Worm (Caenorhabditis elegans) whole organism, L4 larva: ENCODE results near the gene pbs-1.

Experiments used
- T26A8.4 ChIP-seq: fragments of 200-800 bp; sonication (Bioruptor generic); IDR thresholded peaks from 2 replicates; pipeline ENCODE4 v1.3.6; 2022; ENCODE audit warnings: missing genetic modification characterization, missing compliant biosample characterization
- aha-1 ChIP-seq: fragments of 150-350 bp; peaks from one replicate; lab custom pipeline; 2014; ENCODE audit warnings: missing biosample characterization, missing genetic modification characterization
- daf-12 ChIP-seq: fragments of 150-350 bp; optimal IDR thresholded peaks from 2 replicates; lab custom pipeline; 2014; ENCODE audit warnings: missing biosample characterization, missing genetic modification reagents, missing genetic modification characterization
- dpl-1 ChIP-seq: fragments of 150-350 bp; optimal IDR thresholded peaks from 2 replicates; lab custom pipeline; 2014; ENCODE audit warnings: missing biosample characterization, missing genetic modification reagents, missing genetic modification characterization
- fkh-10 ChIP-seq: fragments of 150-350 bp; optimal IDR thresholded peaks from 2 replicates; lab custom pipeline; 2014; ENCODE audit warnings: missing biosample characterization, missing genetic modification reagents, missing genetic modification characterization
- jun-1 ChIP-seq: fragments of 150-350 bp; optimal IDR thresholded peaks from 2 replicates; lab custom pipeline; 2014; ENCODE audit warnings: missing biosample characterization, missing genetic modification reagents, missing genetic modification characterization
- lin-13 ChIP-seq: fragments of 150-350 bp; optimal IDR thresholded peaks from 2 replicates; lab custom pipeline; 2014; ENCODE audit warnings: missing biosample characterization, missing genetic modification reagents, missing genetic modification characterization
- lin-29 ChIP-seq: fragments of 200-800 bp; sonication (Bioruptor generic); IDR thresholded peaks from 2 replicates; pipeline ENCODE4 v1.3.6; 2022; ENCODE audit warnings: missing genetic modification reagents, missing genetic modification characterization, missing compliant biosample characterization
- nhr-237 ChIP-seq: sonication (generic microtip); optimal IDR thresholded peaks from 2 replicates; lab custom pipeline; 2017; ENCODE audit warnings: missing biosample characterization, missing genetic modification characterization
- nhr-41 ChIP-seq: fragments of 200-800 bp; sonication (Bioruptor generic); IDR thresholded peaks from 2 replicates; pipeline ENCODE4 v1.3.6; 2022; ENCODE audit warnings: missing genetic modification reagents, missing genetic modification characterization, missing compliant biosample characterization
- pqm-1 ChIP-seq: sonication (generic microtip); optimal IDR thresholded peaks from 2 replicates; lab custom pipeline; 2017; ENCODE audit warnings: missing biosample characterization, missing genetic modification characterization
- rbr-2 ChIP-seq: sonication (generic microtip); optimal IDR thresholded peaks from 2 replicates; lab custom pipeline; 2016; ENCODE audit warnings: missing genotype, missing genetic modification characterization, missing compliant biosample characterization
- vab-7 ChIP-seq: fragments of 200-800 bp; sonication (Bioruptor generic); IDR thresholded peaks from 2 replicates; pipeline ENCODE4 v1.3.6; 2022; ENCODE audit warnings: missing genetic modification reagents, missing genetic modification characterization, missing compliant biosample characterization

- TF ChIP-seq dpl-1 (GFP tag; lab: Kevin White, UChicago) (no peak), daf-12 (tag; lab: Kevin White, UChicago) (no peak), lin-29 (GFP tag; lab: Robert Waterston, UW) (no peak), rbr-2 (no peak), lin-13 (no peak), pqm-1 (tag; lab: Kevin White, UChicago) (no peak), aha-1 (no peak), T26A8.4 (GFP tag; lab: Robert Waterston, UW) (no peak), nhr-237 (no peak), vab-7 (no peak), fkh-10 (no peak), jun-1 (no peak), nhr-41 (GFP tag; lab: Robert Waterston, UW) (no peak)
These were observed 22.4 kb downstream of the pbs-1 start for ce11 chrIV:1687151-1687550.
